Fruit fly (Drosophila melanogaster): ENCODE data around the gene nes.

Gene nes

dm6 chr3L:19268720-19269401 is 8.4 kb upstream of the nes start, which contains the start of the genes Aldh7A1 and CG14085 (continued):
- TF ChIP-seq Camta (GFP tag; optimal IDR thresholded peaks at IDR 0.05) (no peak), CG15514 (GFP tag; optimal IDR thresholded peaks at IDR 0.05) (peak; percentile 31), CG17361 (GFP tag; IDR thresholded peaks at IDR 0.05) (no peak), rib (GFP tag; IDR thresholded peaks at IDR 0.05) (peak; percentile 62; the same call in 1 of the 2 replicates), CG3995 (GFP tag; optimal IDR thresholded peaks at IDR 0.05) (no peak), fd102C (GFP tag; optimal IDR thresholded peaks at IDR 0.05) (no peak), grn (GFP tag; optimal IDR thresholded peaks at IDR 0.05) (peak; percentile 96), z (GFP tag; IDR thresholded peaks at IDR 0.05) (no peak), sens (GFP tag) (peak; percentile 28), Drgx (GFP tag; IDR thresholded peaks at IDR 0.05) (no peak), Jarid2 (GFP tag; optimal IDR thresholded peaks at IDR 0.05) (peak; percentile 65), CG10543 (GFP tag; optimal IDR thresholded peaks at IDR 0.05) (peak; percentile 72), Elba2 (GFP tag; optimal IDR thresholded peaks at IDR 0.05) (no peak), Deaf1 (tag; optimal IDR thresholded peaks at IDR 0.05) (peak; percentile 78), bbx (GFP tag; IDR thresholded peaks at IDR 0.05; ENCODE audit: partially characterized antibody) (no peak), exex (tag; optimal IDR thresholded peaks at IDR 0.05) (peak; percentile 82), Opbp (GFP tag; IDR thresholded peaks at IDR 0.05; ENCODE audit: partially characterized antibody) (0 out of 3 replicates have a peak, but pooled peaks have one; percentile 30), CG16813 (GFP tag; IDR thresholded peaks at IDR 0.05; ENCODE audit: partially characterized antibody) (0 out of 3 replicates have a peak, but pooled peaks have one; percentile 6), CG11723 (GFP tag; optimal IDR thresholded peaks at IDR 0.05) (no peak), C15 (GFP tag; IDR thresholded peaks at IDR 0.05) (no peak), CG15269 (tag; optimal IDR thresholded peaks at IDR 0.05) (no peak), Chrac-16 (GFP tag; optimal IDR thresholded peaks at IDR 0.05) (no peak), ftz-f1 (GFP tag; optimal IDR thresholded peaks at IDR 0.05) (peak; percentile 36), Atf3 (GFP tag; optimal IDR thresholded peaks at IDR 0.05) (no peak), CG1233 (GFP tag; optimal IDR thresholded peaks at IDR 0.05) (no peak), Abd-B (GFP tag; optimal IDR thresholded peaks at IDR 0.05) (no peak)

dm6 chr3L:19265761-19266160 is 5.3 kb upstream of the nes start, which contains the start of gene CG45081:
Gene CG45081, plus strand, starts transcription at chr3L:19266061.
- TF ChIP-seq grn (GFP tag; optimal IDR thresholded peaks at IDR 0.05) (no peak), E2f1 (GFP tag; IDR thresholded peaks at IDR 0.05) (0 out of 2 replicates have a peak, but pooled peaks have one; percentile 8), Doc2 (GFP tag; IDR thresholded peaks at IDR 0.05) (0 out of 2 replicates have a peak, but pooled peaks have one; percentile 16)

- TF ChIP-seq CG12744 (GFP tag; optimal IDR thresholded peaks at IDR 0.05) = no peak
- TF ChIP-seq tup (GFP tag; optimal IDR thresholded peaks at IDR 0.05) = no peak
- peak; percentile 58 for TF ChIP-seq CG14667 (GFP tag; IDR thresholded peaks at IDR 0.05)
- TF ChIP-seq CG4328 (GFP tag; optimal IDR thresholded peaks at IDR 0.05) = peak; percentile 52
- TF ChIP-seq CG6791 (GFP tag; IDR thresholded peaks at IDR 0.05; ENCODE audit: partially characterized antibody) = no peak
- TF ChIP-seq zen (tag; optimal IDR thresholded peaks at IDR 0.05) = peak; percentile 45
- TF ChIP-seq CG13424 (tag; optimal IDR thresholded peaks at IDR 0.05) = peak; percentile 83
- TF ChIP-seq Dad (GFP tag; optimal IDR thresholded peaks at IDR 0.05) = no peak
- peak; percentile 71 for TF ChIP-seq CG9817 (tag; optimal IDR thresholded peaks at IDR 0.05)
- TF ChIP-seq amos (GFP tag; IDR thresholded peaks at IDR 0.05; ENCODE audit: partially characterized antibody) = peak; percentile 14; the same call in 1 of the 2 replicates
- TF ChIP-seq CG2202 (tag; optimal IDR thresholded peaks at IDR 0.05) = peak; percentile 8
- TF ChIP-seq vnd (GFP tag; IDR thresholded peaks at IDR 0.05; ENCODE audit: partially characterized antibody) = no peak
- no peak for TF ChIP-seq fd64A (GFP tag; optimal IDR thresholded peaks at IDR 0.05)
- peak; percentile 53 for TF ChIP-seq Rx (GFP tag; IDR thresholded peaks at IDR 0.05)
- no peak for TF ChIP-seq fru (optimal IDR thresholded peaks at IDR 0.05)
- no peak for TF ChIP-seq Dref (GFP tag; IDR thresholded peaks at IDR 0.05)
- TF ChIP-seq Dek (tag; optimal IDR thresholded peaks at IDR 0.05) = peak; percentile 66
- no peak for TF ChIP-seq p53 (GFP tag; optimal IDR thresholded peaks at IDR 0.05)
- TF ChIP-seq jumu (GFP tag; optimal IDR thresholded peaks at IDR 0.05) = no peak
- TF ChIP-seq HLH54F (GFP tag; optimal IDR thresholded peaks at IDR 0.05) = peak; percentile 7
- TF ChIP-seq CG2199 (GFP tag; IDR thresholded peaks at IDR 0.05) = no peak
Observed at dm6 chr3L:19264141-19264487, 3.6 kb upstream of the nes start, which contains the start of gene Max. Gene Max, minus strand, starts transcription at chr3L:19264184.

All from whole organism, embryonic.